Fruit fly (Drosophila melanogaster) ovary, adult (tissue): Measurements from ENCODE around the gene Uch-L5R.
"Not testable (repeated sequence)": the region's sequence is repeated elsewhere in the genome, so short reads cannot be mapped to it uniquely, and the experiment has no call there.

ENCODE experiments used
- CG17801 ChIP-seq: fragments of 200-800 bp; optimal IDR thresholded peaks from 2 replicates; lab custom pipeline; 2019; ENCODE audit warnings: missing biosample characterization, mild to moderate bottlenecking, missing genetic modification characterization, moderate library complexity; ENCODE audit not compliant: partially characterized antibody

The Uch-L5R gene

dm6 chrX:12056535-12056934 is at the start of gene Uch-L5R:
Uch-L5R (minus strand) TSS chrX:12056635.
- no peak for TF ChIP-seq CG17801 (GFP tag; lab: Kevin White, UChicago)

- no peak for TF ChIP-seq CG17801 (GFP tag; lab: Kevin White, UChicago)
Observed at dm6 chrX:12104219-12104618, 47.8 kb upstream of the Uch-L5R start.

- TF ChIP-seq CG17801 (GFP tag; lab: Kevin White, UChicago): no peak
Observed at dm6 chrX:12103740-12104139, 47.3 kb upstream of the Uch-L5R start, which contains the start of gene CG11356. CG11356 (minus strand) TSS chrX:12103840.

- TF ChIP-seq CG17801 (GFP tag; lab: Kevin White, UChicago): no peak
Observed at dm6 chrX:12090195-12090784, 33.9 kb upstream of the Uch-L5R start.

- not testable (repeated sequence) for TF ChIP-seq CG17801 (GFP tag; lab: Kevin White, UChicago)
Observed at dm6 chrX:12086925-12087324, 30.5 kb upstream of the Uch-L5R start, which contains the start of gene CG15734. CG15734 (minus strand) TSS chrX:12087025.

dm6 chrX:12085694-12086093 is 29.3 kb upstream of the Uch-L5R start:
- TF ChIP-seq CG17801 (GFP tag; lab: Kevin White, UChicago): no peak

dm6 chrX:12084406-12084805 is 28.0 kb upstream of the Uch-L5R start:
- no peak for TF ChIP-seq CG17801 (GFP tag; lab: Kevin White, UChicago)

- no peak for TF ChIP-seq CG17801 (GFP tag; lab: Kevin White, UChicago)
Observed at dm6 chrX:12082244-12082643, 25.8 kb upstream of the Uch-L5R start.

dm6 chrX:12076243-12076642 is 19.8 kb upstream of the Uch-L5R start:
- no peak for TF ChIP-seq CG17801 (GFP tag; lab: Kevin White, UChicago)

- no peak for TF ChIP-seq CG17801 (GFP tag; lab: Kevin White, UChicago)
Observed at dm6 chrX:12075569-12075968, 19.1 kb upstream of the Uch-L5R start.

dm6 chrX:12073637-12074036 is 17.2 kb upstream of the Uch-L5R start:
- TF ChIP-seq CG17801 (GFP tag; lab: Kevin White, UChicago): no peak

dm6 chrX:12072718-12073117 is 16.3 kb upstream of the Uch-L5R start, which contains the start of gene moon:
moon (minus strand) TSS chrX:12072818.
- no peak for TF ChIP-seq CG17801 (GFP tag; lab: Kevin White, UChicago)

dm6 chrX:12070137-12070536 is 13.7 kb upstream of the Uch-L5R start, which contains the start of gene CG34323:
CG34323 (plus strand) TSS chrX:12070437.
- TF ChIP-seq CG17801 (GFP tag; lab: Kevin White, UChicago): no peak

dm6 chrX:12059495-12059894 is 3.1 kb upstream of the Uch-L5R start, which contains the start of gene Muc11A:
Muc11A (plus strand) TSS chrX:12059795.
- no peak for TF ChIP-seq CG17801 (GFP tag; lab: Kevin White, UChicago)

- TF ChIP-seq CG17801 (GFP tag; lab: Kevin White, UChicago): no peak
Observed at dm6 chrX:12050292-12050691, 6.1 kb downstream of the Uch-L5R start.

dm6 chrX:12043398-12043797 is 13.0 kb downstream of the Uch-L5R start, which contains the start of gene Ten-a:
Ten-a (plus strand) TSS chrX:12043698.
- no peak for TF ChIP-seq CG17801 (GFP tag; lab: Kevin White, UChicago)
